Worm (Caenorhabditis elegans) whole organism, mixed stage, embryonic: ENCODE data around the gene sphk-1.

Source experiments
- elt-1 ChIP-seq: sonication (generic microtip); optimal IDR thresholded peaks from 2 replicates; lab custom pipeline; 2017; ENCODE audit warnings: missing genetic modification characterization, mild to moderate bottlenecking, missing compliant biosample characterization, antibody characterized with exemption, moderate library complexity, borderline replicate concordance; ENCODE audit not compliant: insufficient read depth
- flh-1 ChIP-seq: fragments of 200-800 bp; sonication (Bioruptor generic); optimal IDR thresholded peaks from 2 replicates; lab custom pipeline; 2018; ENCODE audit warnings: mild to moderate bottlenecking, missing genetic modification characterization, moderate library complexity, missing compliant biosample characterization
- lin-13 ChIP-seq: fragments of 150-350 bp; optimal IDR thresholded peaks from 2 replicates; lab custom pipeline; 2014; ENCODE audit warnings: missing biosample characterization, missing genetic modification characterization
- nhr-12 ChIP-seq: fragments of 150-350 bp; optimal IDR thresholded peaks from 2 replicates; lab custom pipeline; 2014; ENCODE audit warnings: missing biosample characterization, missing genetic modification characterization
- nhr-237 ChIP-seq: fragments of 150-350 bp; optimal IDR thresholded peaks from 2 replicates; lab custom pipeline; 2014; ENCODE audit warnings: missing biosample characterization, missing genetic modification characterization
- nhr-76 ChIP-seq: sonication (generic microtip); optimal IDR thresholded peaks from 2 replicates; lab custom pipeline; 2017; ENCODE audit warnings: missing biosample characterization, missing genetic modification characterization
- pha-4 ChIP-seq: fragments of 150-350 bp; optimal IDR thresholded peaks from 2 replicates; lab custom pipeline; 2018; ENCODE audit warnings: missing biosample characterization, missing genetic modification reagents, missing genetic modification characterization
- snpc-4 ChIP-seq: fragments of 150-350 bp; optimal IDR thresholded peaks from 2 replicates; lab custom pipeline; 2014; ENCODE audit warnings: missing biosample characterization, missing genetic modification characterization

- TF ChIP-seq nhr-12 (tag; lab: Kevin White, UChicago) (no peak), nhr-76 (tag; lab: Kevin White, UChicago) (no peak), snpc-4 (no peak), lin-13 (tag; lab: Kevin White, UChicago) (no peak), pha-4 (peak; percentile 86), flh-1 (no peak), elt-1 (tag; lab: Kevin White, UChicago) (no peak), nhr-237 (no peak)
Observed at ce11 chrII:8730960-8731693, 29.7 kb upstream of the sphk-1 start.
